Worm (Caenorhabditis elegans) whole organism, late embryonic: Measurements from ENCODE around the gene let-60.
A peak's percentile ranks its signal among the peaks of the same experiment; 100 is the strongest.

ENCODE experiments used
- C08G9.2 ChIP-seq: sonication (generic microtip); optimal IDR thresholded peaks from 2 replicates; lab custom pipeline; 2016; ENCODE audit warnings: mild to moderate bottlenecking, missing genetic modification characterization, moderate library complexity, missing compliant biosample characterization
- F13H6.1 ChIP-seq: sonication (generic microtip); optimal IDR thresholded peaks from 2 replicates; lab custom pipeline; 2016; ENCODE audit warnings: missing genetic modification characterization, missing compliant biosample characterization
- K02D7.2 ChIP-seq: sonication (generic microtip); optimal IDR thresholded peaks from 2 replicates; lab custom pipeline; 2017; ENCODE audit warnings: mild to moderate bottlenecking, missing genetic modification characterization, missing compliant biosample characterization
- K09A11.1 ChIP-seq: sonication (generic microtip); optimal IDR thresholded peaks from 2 replicates; lab custom pipeline; 2017; ENCODE audit warnings: antibody characterized with exemption, mild to moderate bottlenecking, missing genetic modification characterization, missing compliant biosample characterization; ENCODE audit not compliant: insufficient read depth
- Y22D7AL.16 ChIP-seq: sonication (generic microtip); optimal IDR thresholded peaks from 2 replicates; lab custom pipeline; 2016; ENCODE audit warnings: missing genetic modification characterization, missing compliant biosample characterization
- ahr-1 ChIP-seq: sonication (generic microtip); optimal IDR thresholded peaks from 2 replicates; lab custom pipeline; 2016; ENCODE audit warnings: missing genetic modification characterization, missing compliant biosample characterization
- ceh-14 ChIP-seq: sonication (generic microtip); optimal IDR thresholded peaks from 2 replicates; lab custom pipeline; 2016; ENCODE audit warnings: missing genotype, missing genetic modification characterization, missing compliant biosample characterization
- ceh-18 ChIP-seq: sonication (generic microtip); optimal IDR thresholded peaks from 2 replicates; lab custom pipeline; 2016; ENCODE audit warnings: missing genetic modification characterization, missing compliant biosample characterization
- ceh-19 ChIP-seq: fragments of 200-800 bp; sonication (Bioruptor generic); optimal IDR thresholded peaks from 2 replicates; lab custom pipeline; 2018; ENCODE audit warnings: mild to moderate bottlenecking, missing genetic modification characterization, missing compliant biosample characterization
- ceh-2 ChIP-seq: sonication (generic microtip); optimal IDR thresholded peaks from 2 replicates; lab custom pipeline; 2016; ENCODE audit warnings: missing genotype, missing genetic modification characterization, missing compliant biosample characterization
- ceh-22 ChIP-seq: sonication (generic microtip); optimal IDR thresholded peaks from 2 replicates; lab custom pipeline; 2017; ENCODE audit warnings: missing biosample characterization, missing genetic modification characterization
- ceh-31 ChIP-seq: sonication (generic microtip); optimal IDR thresholded peaks from 2 replicates; lab custom pipeline; 2016; ENCODE audit warnings: missing genetic modification characterization, missing compliant biosample characterization
- ceh-34 ChIP-seq: sonication (generic microtip); optimal IDR thresholded peaks from 2 replicates; lab custom pipeline; 2016; ENCODE audit warnings: mild to moderate bottlenecking, missing genetic modification characterization, missing compliant biosample characterization
- ceh-45 ChIP-seq: fragments of 200-800 bp; sonication (Bioruptor generic); IDR thresholded peaks from 2 replicates; pipeline ENCODE4 v1.3.6; 2022; ENCODE audit warnings: missing genetic modification reagents, missing genetic modification characterization, missing compliant biosample characterization
- ceh-9 ChIP-seq: sonication (generic microtip); optimal IDR thresholded peaks from 2 replicates; lab custom pipeline; 2016; ENCODE audit warnings: mild to moderate bottlenecking, missing genetic modification characterization, inconsistent platforms, missing compliant biosample characterization
- che-1 ChIP-seq: sonication (generic microtip); optimal IDR thresholded peaks from 2 replicates; lab custom pipeline; 2016; ENCODE audit warnings: mild to moderate bottlenecking, missing genetic modification characterization, missing compliant biosample characterization
- dmd-4 ChIP-seq: sonication (generic microtip); optimal IDR thresholded peaks from 2 replicates; lab custom pipeline; 2016; ENCODE audit warnings: borderline replicate concordance, missing genetic modification characterization, missing compliant biosample characterization
- dve-1 ChIP-seq: sonication (generic microtip); optimal IDR thresholded peaks from 2 replicates; lab custom pipeline; 2017; ENCODE audit warnings: antibody characterized with exemption, mild to moderate bottlenecking, missing genetic modification characterization, missing compliant biosample characterization
- elt-2 ChIP-seq: sonication (generic microtip); optimal IDR thresholded peaks from 2 replicates; lab custom pipeline; 2016; ENCODE audit warnings: missing genetic modification reagents, missing genetic modification characterization, missing compliant biosample characterization
- elt-4 ChIP-seq: sonication (generic microtip); optimal IDR thresholded peaks from 2 replicates; lab custom pipeline; 2016; ENCODE audit warnings: missing genetic modification characterization, missing compliant biosample characterization
- ets-4 ChIP-seq: sonication (generic microtip); optimal IDR thresholded peaks from 2 replicates; lab custom pipeline; 2016; ENCODE audit warnings: missing genetic modification characterization, missing compliant biosample characterization
- fax-1 ChIP-seq: sonication (generic microtip); optimal IDR thresholded peaks from 2 replicates; lab custom pipeline; 2016; ENCODE audit warnings: missing genotype, missing genetic modification characterization, missing compliant biosample characterization
- fkh-10 ChIP-seq: fragments of 150-350 bp; optimal IDR thresholded peaks from 2 replicates; lab custom pipeline; 2014; ENCODE audit warnings: missing biosample characterization, missing genetic modification reagents, missing genetic modification characterization
- gmeb-2 ChIP-seq: sonication (generic microtip); optimal IDR thresholded peaks from 2 replicates; lab custom pipeline; 2016; ENCODE audit warnings: missing genetic modification characterization, inconsistent platforms, missing compliant biosample characterization
- hlh-13 ChIP-seq: fragments of 200-800 bp; sonication (Bioruptor generic); optimal IDR thresholded peaks from 2 replicates; lab custom pipeline; 2018; ENCODE audit warnings: mild to moderate bottlenecking, missing genetic modification characterization, missing compliant biosample characterization
- hlh-30 ChIP-seq: sonication (generic microtip); optimal IDR thresholded peaks from 2 replicates; lab custom pipeline; 2017; ENCODE audit warnings: antibody characterized with exemption, missing genetic modification characterization, missing compliant biosample characterization; ENCODE audit not compliant: insufficient read depth
- hlh-6 ChIP-seq: sonication (generic microtip); optimal IDR thresholded peaks from 2 replicates; lab custom pipeline; 2016; ENCODE audit warnings: missing genotype, missing genetic modification characterization, missing compliant biosample characterization
- lin-11 ChIP-seq: fragments of 200-800 bp; sonication (Bioruptor generic); optimal IDR thresholded peaks from 2 replicates; lab custom pipeline; 2018; ENCODE audit warnings: mild to moderate bottlenecking, missing genetic modification characterization, missing compliant biosample characterization
- madf-2 ChIP-seq: sonication (generic microtip); optimal IDR thresholded peaks from 2 replicates; lab custom pipeline; 2017; ENCODE audit warnings: missing genetic modification characterization, missing compliant biosample characterization
- nfya-1 ChIP-seq: sonication (generic microtip); optimal IDR thresholded peaks from 2 replicates; lab custom pipeline; 2017; ENCODE audit warnings: missing genetic modification characterization, mild to moderate bottlenecking, missing compliant biosample characterization, antibody characterized with exemption, moderate library complexity
- odd-2 ChIP-seq: sonication (generic microtip); optimal IDR thresholded peaks from 2 replicates; lab custom pipeline; 2017; ENCODE audit warnings: antibody characterized with exemption, mild to moderate bottlenecking, missing genetic modification characterization, missing compliant biosample characterization
- pat-9 ChIP-seq: fragments of 200-800 bp; sonication (Bioruptor generic); optimal IDR thresholded peaks from 2 replicates; lab custom pipeline; 2018; ENCODE audit warnings: mild to moderate bottlenecking, missing genetic modification characterization, moderate library complexity, missing compliant biosample characterization
- pha-2 ChIP-seq: sonication (generic microtip); optimal IDR thresholded peaks from 2 replicates; lab custom pipeline; 2017; ENCODE audit warnings: mild to moderate bottlenecking, missing genetic modification characterization, missing compliant biosample characterization
- pqm-1 ChIP-seq: sonication (generic microtip); optimal IDR thresholded peaks from 2 replicates; lab custom pipeline; 2016; ENCODE audit warnings: missing genetic modification characterization, missing compliant biosample characterization
- pros-1 ChIP-seq: fragments of 150-350 bp; optimal IDR thresholded peaks from 2 replicates; lab custom pipeline; 2014; ENCODE audit warnings: missing biosample characterization, missing genetic modification reagents, missing genetic modification characterization
- ref-2 ChIP-seq: sonication (generic microtip); optimal IDR thresholded peaks from 2 replicates; lab custom pipeline; 2016; ENCODE audit warnings: missing genetic modification characterization, missing compliant biosample characterization
- rnt-1 ChIP-seq: sonication (generic microtip); optimal IDR thresholded peaks from 2 replicates; lab custom pipeline; 2016; ENCODE audit warnings: missing genetic modification characterization, missing compliant biosample characterization
- sox-2 ChIP-seq: fragments of 200-800 bp; sonication (Bioruptor generic); IDR thresholded peaks from 2 replicates; pipeline ENCODE4 v1.3.6; 2022; ENCODE audit warnings: missing genetic modification reagents, missing genetic modification characterization, missing compliant biosample characterization
- syd-9 ChIP-seq: sonication (generic microtip); optimal IDR thresholded peaks from 2 replicates; lab custom pipeline; 2016; ENCODE audit warnings: mild to moderate bottlenecking, missing genetic modification characterization, moderate library complexity, missing compliant biosample characterization
- tbx-2 ChIP-seq: sonication (generic microtip); optimal IDR thresholded peaks from 2 replicates; lab custom pipeline; 2016; ENCODE audit warnings: missing genetic modification characterization, missing compliant biosample characterization
- tbx-7 ChIP-seq: sonication (generic microtip); optimal IDR thresholded peaks from 2 replicates; lab custom pipeline; 2016; ENCODE audit warnings: missing genotype, missing genetic modification characterization, missing compliant biosample characterization
- unc-42 ChIP-seq: sonication (generic microtip); optimal IDR thresholded peaks from 2 replicates; lab custom pipeline; 2016; ENCODE audit warnings: missing genotype, missing genetic modification characterization, missing compliant biosample characterization
- unc-55 ChIP-seq: sonication (generic microtip); optimal IDR thresholded peaks from 2 replicates; lab custom pipeline; 2017; ENCODE audit warnings: missing biosample characterization, missing genetic modification reagents, missing genetic modification characterization
- ztf-16 ChIP-seq: sonication (generic microtip); optimal IDR thresholded peaks from 2 replicates; lab custom pipeline; 2017; ENCODE audit warnings: missing genetic modification characterization, missing compliant biosample characterization

The let-60 gene

ce11 chrIV:11693493-11693892, 2.6 kb upstream of the let-60 start, which contains the start of gene ZK792.12:
Gene ZK792.12 (plus strand): TSS chrIV:11693793.
- no peak for TF ChIP-seq lin-11
- TF ChIP-seq pqm-1 (tag; lab: Kevin White, UChicago), result no peak
- no peak for TF ChIP-seq fkh-10 (GFP tag; lab: Kevin White, UChicago)
- TF ChIP-seq pros-1, result no peak
- TF ChIP-seq C08G9.2 (tag; lab: Kevin White, UChicago), result no peak
- TF ChIP-seq ceh-14 (tag; lab: Kevin White, UChicago), result no peak
- no peak for TF ChIP-seq Y22D7AL.16
- no peak for TF ChIP-seq ahr-1 (tag; lab: Kevin White, UChicago)
- TF ChIP-seq K02D7.2, result no peak
- TF ChIP-seq ceh-34 (tag; lab: Kevin White, UChicago), result no peak
- no peak for TF ChIP-seq K09A11.1 (tag; lab: Kevin White, UChicago)

DNA sequence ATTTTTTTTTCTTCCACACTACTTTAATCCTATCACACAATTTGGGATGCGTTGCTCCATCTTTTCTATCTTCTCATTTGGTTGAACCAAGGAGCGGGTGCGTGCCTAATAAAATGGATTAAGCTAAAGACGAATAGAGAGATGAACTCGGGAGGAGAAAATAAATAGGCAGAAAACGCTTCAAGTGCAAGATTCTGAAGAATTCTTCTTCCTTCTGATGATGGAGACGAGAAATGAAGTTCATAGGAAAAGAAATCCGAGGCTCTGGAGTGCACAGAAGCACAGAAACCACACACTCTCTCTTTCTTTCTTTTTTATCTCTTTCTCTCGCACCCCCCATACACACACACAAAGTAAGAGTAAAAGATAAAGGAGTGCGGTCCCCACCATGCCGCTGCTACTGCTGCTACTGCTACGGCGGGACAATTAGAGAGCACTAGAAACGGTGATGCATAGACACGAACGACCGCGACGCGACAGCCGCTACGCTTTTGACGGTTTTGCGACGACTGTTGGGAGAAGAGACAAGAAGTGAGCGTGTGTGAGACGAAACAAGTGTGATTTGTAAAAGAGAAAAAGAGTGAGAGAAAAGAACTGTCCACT, 1.3 kb upstream of the let-60 start:
- TF ChIP-seq ets-4 (no peak), rnt-1 (peak; percentile 81), fax-1 (tag; lab: Kevin White, UChicago) (no peak), che-1 (no peak), ceh-9 (tag; lab: Kevin White, UChicago) (no peak), C08G9.2 (tag; lab: Kevin White, UChicago) (no peak), ref-2 (tag; lab: Kevin White, UChicago) (peak; percentile 85), pqm-1 (tag; lab: Kevin White, UChicago) (peak; percentile 44), elt-2 (tag; lab: Kevin White, UChicago) (peak; percentile 91), syd-9 (tag; lab: Kevin White, UChicago) (peak; percentile 52), pha-2 (tag; lab: Kevin White, UChicago) (peak; percentile 45), dmd-4 (tag; lab: Kevin White, UChicago) (no peak), unc-42 (peak; percentile 98), unc-55 (GFP tag; lab: Kevin White, UChicago) (peak; percentile 62), ceh-22 (tag; lab: Kevin White, UChicago) (no peak), dve-1 (tag; lab: Kevin White, UChicago) (peak; percentile 72), hlh-6 (peak; percentile 24), ceh-2 (tag; lab: Kevin White, UChicago) (peak; percentile 11), fkh-10 (GFP tag; lab: Kevin White, UChicago) (no peak), K09A11.1 (tag; lab: Kevin White, UChicago) (no peak), ceh-45 (no peak), madf-2 (peak; percentile 29), tbx-2 (tag; lab: Kevin White, UChicago) (peak; percentile 76), elt-4 (no peak), ceh-19 (peak; percentile 73), ceh-31 (tag; lab: Kevin White, UChicago) (peak; percentile 82), ceh-18 (tag; lab: Kevin White, UChicago) (peak; percentile 88), ceh-34 (tag; lab: Kevin White, UChicago) (peak; percentile 69), F13H6.1 (peak; percentile 46), tbx-7 (tag; lab: Kevin White, UChicago) (peak; percentile 1), Y22D7AL.16 (no peak), ceh-14 (tag; lab: Kevin White, UChicago) (peak; percentile 6), hlh-30 (tag; lab: Kevin White, UChicago) (no peak), ztf-16 (tag; lab: Kevin White, UChicago) (peak; percentile 46), pat-9 (tag; lab: Kevin White, UChicago) (no peak), sox-2 (GFP tag; lab: Robert Waterston, UW) (peak; percentile 34; the same call in 1 of the 2 replicates), gmeb-2 (tag; lab: Kevin White, UChicago) (peak; percentile 15), odd-2 (tag; lab: Kevin White, UChicago) (peak; percentile 18), nfya-1 (tag; lab: Kevin White, UChicago) (peak; percentile 81), hlh-13 (no peak), ahr-1 (tag; lab: Kevin White, UChicago) (no peak)
